Worm (Caenorhabditis elegans): ENCODE measurements around the gene thn-5.

- TF ChIP-seq F57A8.1 (GFP tag; optimal IDR thresholded peaks at IDR 0.05) (no peak), pha-4 (tag; optimal IDR thresholded peaks at IDR 0.05) (no peak), unc-62 (GFP tag; optimal IDR thresholded peaks at IDR 0.05) (no peak), nhr-90 (tag; optimal IDR thresholded peaks at IDR 0.05) (no peak), chd-7 (tag; optimal IDR thresholded peaks at IDR 0.05) (no peak), bed-2 (GFP tag; IDR thresholded peaks at IDR 0.05) (no peak)
These were observed 41.9 kb downstream of the thn-5 start, which contains the start of gene F36H12.3 for ce11 chrIV:5272518-5272917.
